Worm (Caenorhabditis elegans) whole organism, L4 larva: Measurements from ENCODE around the gene F46B3.8.

Source experiments
- F10B5.3 ChIP-seq: sonication (generic microtip); optimal IDR thresholded peaks from 2 replicates; lab custom pipeline; 2016; ENCODE audit warnings: mild to moderate bottlenecking, missing genetic modification characterization, missing compliant biosample characterization
- T20F7.1 ChIP-seq: fragments of 200-800 bp; sonication (Bioruptor generic); optimal IDR thresholded peaks from 2 replicates; lab custom pipeline; 2018; ENCODE audit warnings: mild to moderate bottlenecking, missing genetic modification characterization, missing compliant biosample characterization
- ama-1 ChIP-seq: fragments of 150-350 bp; optimal IDR thresholded peaks from 2 replicates; lab custom pipeline; 2014; ENCODE audit warnings: inconsistent platforms, mixed read lengths
- ceh-82 ChIP-seq: sonication (generic microtip); optimal IDR thresholded peaks from 2 replicates; lab custom pipeline; 2017; ENCODE audit warnings: missing biosample characterization, missing genetic modification characterization
- fos-1 ChIP-seq: fragments of 150-350 bp; optimal IDR thresholded peaks from 2 replicates; lab custom pipeline; 2014; ENCODE audit warnings: missing biosample characterization, missing genetic modification characterization
- lim-7 ChIP-seq: fragments of 200-800 bp; sonication (Bioruptor generic); IDR thresholded peaks from 2 replicates; pipeline ENCODE4 v1.3.6; 2022; ENCODE audit warnings: missing genetic modification characterization, missing compliant biosample characterization
- mes-2 ChIP-seq: sonication (generic microtip); optimal IDR thresholded peaks from 2 replicates; lab custom pipeline; 2016; ENCODE audit warnings: missing genotype, mild to moderate bottlenecking, missing genetic modification characterization, missing compliant biosample characterization; ENCODE audit not compliant: poor library complexity, severe bottlenecking
- nhr-11 ChIP-seq: fragments of 150-350 bp; optimal IDR thresholded peaks from 2 replicates; lab custom pipeline; 2014; ENCODE audit warnings: missing biosample characterization, missing genetic modification characterization
- nhr-6 ChIP-seq: fragments of 150-350 bp; optimal IDR thresholded peaks from 2 replicates; lab custom pipeline; 2014; ENCODE audit warnings: missing biosample characterization, missing genetic modification characterization
- nhr-76 ChIP-seq: fragments of 150-350 bp; optimal IDR thresholded peaks from 2 replicates; lab custom pipeline; 2014; ENCODE audit warnings: missing biosample characterization, missing genetic modification characterization
- nhr-77 ChIP-seq: fragments of 150-350 bp; optimal IDR thresholded peaks from 2 replicates; lab custom pipeline; 2014; ENCODE audit warnings: missing biosample characterization, missing genetic modification characterization
- snpc-4 ChIP-seq: fragments of 150-350 bp; optimal IDR thresholded peaks from 2 replicates; lab custom pipeline; 2014; ENCODE audit warnings: missing biosample characterization, missing genetic modification characterization
- unc-39 ChIP-seq: sonication (generic microtip); optimal IDR thresholded peaks from 2 replicates; lab custom pipeline; 2017; ENCODE audit warnings: missing biosample characterization, missing genetic modification characterization

DNA sequence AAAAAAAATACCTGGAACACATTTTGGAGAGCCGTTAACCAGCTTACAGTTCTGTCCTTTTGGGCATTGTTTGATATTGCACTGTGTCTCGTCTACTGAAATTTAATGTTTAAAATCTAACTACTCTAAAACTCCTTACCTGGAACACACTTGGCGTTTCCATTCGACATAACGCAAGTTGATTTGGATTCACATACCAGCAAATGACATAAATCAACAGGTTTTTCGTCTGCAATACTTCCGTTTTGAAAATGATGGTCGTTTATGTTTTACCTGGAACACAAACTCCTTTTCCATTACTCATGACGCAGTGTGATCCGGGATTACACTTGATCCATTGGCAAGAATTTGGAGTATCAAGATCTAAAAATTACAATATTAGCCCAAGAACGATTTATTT lies 2.3 kb upstream of the F46B3.8 start:
- TF ChIP-seq snpc-4 (no peak), nhr-76 (no peak), fos-1 (tag; lab: Kevin White, UChicago) (no peak), nhr-6 (tag; lab: Kevin White, UChicago) (no peak), mes-2 (tag; lab: Kevin White, UChicago) (no peak), nhr-11 (tag; lab: Kevin White, UChicago) (no peak), T20F7.1 (GFP tag; lab: Kevin White, UChicago) (no peak), unc-39 (tag; lab: Kevin White, UChicago) (no peak), ceh-82 (no peak), nhr-77 (tag; lab: Kevin White, UChicago) (no peak), F10B5.3 (tag; lab: Kevin White, UChicago) (no peak), ama-1 (lab: Kevin White, UChicago) (no peak), lim-7 (GFP tag; lab: Robert Waterston, UW) (no peak)
